Worm (Caenorhabditis elegans) whole organism, midembryonic: ENCODE results near the gene F41C3.7.

Experiments used
- cog-1 ChIP-seq: sonication (generic microtip); optimal IDR thresholded peaks from 2 replicates; lab custom pipeline; 2016; ENCODE audit warnings: missing genetic modification characterization, missing compliant biosample characterization
- flt-1 ChIP-seq: fragments of 200-800 bp; sonication (Bioruptor generic); IDR thresholded peaks from 2 replicates; pipeline ENCODE4 v1.3.6; 2022; ENCODE audit warnings: missing genetic modification characterization, missing compliant biosample characterization
- ztf-29 ChIP-seq: fragments of 200-800 bp; sonication (Bioruptor generic); IDR thresholded peaks from 2 replicates; pipeline ENCODE4 v1.3.6; 2022; ENCODE audit warnings: missing genetic modification reagents, missing genetic modification characterization, missing compliant biosample characterization

DNA sequence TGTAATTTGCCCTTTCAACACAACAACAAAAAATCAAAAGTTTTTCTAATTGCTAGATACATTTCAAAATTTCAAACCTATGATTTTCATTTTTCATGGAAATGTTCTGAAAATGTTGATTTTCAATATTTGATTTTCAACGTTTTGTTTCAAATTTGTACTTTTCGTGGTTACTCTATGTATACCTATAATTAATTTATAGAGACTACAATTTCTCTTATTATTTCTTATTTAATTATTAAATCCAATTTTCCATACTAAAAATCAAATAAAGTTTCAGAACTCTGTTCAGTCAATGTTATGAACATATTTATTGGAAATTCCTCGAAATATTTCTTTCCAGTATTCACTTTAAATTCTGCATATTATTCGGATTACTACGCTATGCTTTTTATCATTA is 42.9 kb upstream of the F41C3.7 start, which contains the start of gene sre-39:
- TF ChIP-seq flt-1 (GFP tag; lab: Robert Waterston, UW), result no peak
- TF ChIP-seq cog-1 (tag; lab: Kevin White, UChicago), result no peak
- TF ChIP-seq ztf-29 (GFP tag; lab: Robert Waterston, UW), result no peak
